Fruit fly (Drosophila melanogaster): ENCODE data around the gene CG46301.

DNA sequence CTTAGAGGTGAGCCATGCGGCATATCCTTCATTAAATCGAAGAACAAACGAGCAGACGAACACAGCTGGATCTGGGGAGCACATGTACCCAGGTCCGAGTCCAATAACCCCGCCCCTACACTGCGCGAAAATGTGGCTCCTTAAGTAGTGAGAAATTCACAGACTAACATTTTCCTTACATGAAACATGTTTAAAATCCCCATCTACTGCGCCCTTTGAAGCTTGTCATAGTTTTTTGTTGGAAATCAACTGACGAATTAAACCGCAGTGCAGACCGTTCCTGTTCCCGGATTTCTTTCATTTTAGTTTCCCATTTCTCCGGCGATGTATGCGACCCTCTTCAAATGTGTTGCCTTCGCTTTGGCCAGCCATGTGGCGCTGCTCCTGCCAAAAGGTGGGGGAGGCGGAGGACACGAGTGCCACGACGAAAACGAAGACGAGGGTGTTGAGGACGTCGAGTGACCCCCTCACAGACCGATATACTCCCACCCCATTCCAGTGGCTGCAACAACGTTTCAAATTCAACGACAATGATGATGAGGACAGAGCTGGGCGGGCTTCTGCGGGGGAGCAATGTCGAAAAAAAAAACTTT is 18.9 kb downstream of the CG46301 start:
- no peak for TF ChIP-seq pad (GFP tag; optimal IDR thresholded peaks at IDR 0.05)
- TF ChIP-seq CG12768 (GFP tag; optimal IDR thresholded peaks at IDR 0.05), result no peak
- TF ChIP-seq Crg-1 (GFP tag; optimal IDR thresholded peaks at IDR 0.05), result no peak
- TF ChIP-seq CG5204 (GFP tag; optimal IDR thresholded peaks at IDR 0.05), result no peak
- no peak for TF ChIP-seq CG7045 (GFP tag; optimal IDR thresholded peaks at IDR 0.05)
- no peak for TF ChIP-seq toe (GFP tag; optimal IDR thresholded peaks at IDR 0.05)
- no peak for TF ChIP-seq cic (GFP tag; optimal IDR thresholded peaks at IDR 0.05)
- TF ChIP-seq kay (GFP tag; ENCODE audit: borderline replicate concordance), result no peak
- no peak for TF ChIP-seq CG33017 (tag; optimal IDR thresholded peaks at IDR 0.05)
- TF ChIP-seq Hr96 (GFP tag; optimal IDR thresholded peaks at IDR 0.05), result no peak
- TF ChIP-seq CG7101 (tag; optimal IDR thresholded peaks at IDR 0.05), result no peak
- no peak for TF ChIP-seq Clk (GFP tag; optimal IDR thresholded peaks at IDR 0.05)
- no peak for TF ChIP-seq cnc (optimal IDR thresholded peaks at IDR 0.05)
